Fruit fly (Drosophila melanogaster) whole organism: Measurements from ENCODE around the gene CG45490.
"Not testable (repeated sequence)": the region's sequence is repeated elsewhere in the genome, so short reads cannot be mapped to it uniquely, and the experiment has no call there.

Experiments
- CG8478 ChIP-seq: fragments of >200 bp; optimal IDR thresholded peaks from 2 replicates; lab custom pipeline; 2018; ENCODE audit warnings: inconsistent platforms
- Dll ChIP-seq: fragments of >200 bp; optimal IDR thresholded peaks from 2 replicates; lab custom pipeline; 2017
- EcR ChIP-seq, 2 experiments: fragments of >200 bp; optimal IDR thresholded peaks; 2 replicates each; lab custom pipeline; 2017; ENCODE audit warnings: missing biosample characterization in 2 of 2, missing genetic modification characterization in 2 of 2, missing genetic modification reagents in 2 of 2
- pan ChIP-seq: fragments of >200 bp; optimal IDR thresholded peaks from 2 replicates; lab custom pipeline; 2017
- psq ChIP-seq: fragments of >200 bp; optimal IDR thresholded peaks from 2 replicates; lab custom pipeline; 2017
- usp ChIP-seq: fragments of >200 bp; optimal IDR thresholded peaks from 2 replicates; lab custom pipeline; 2017; ENCODE audit warnings: missing biosample characterization, missing genetic modification characterization, mixed read lengths

DNA sequence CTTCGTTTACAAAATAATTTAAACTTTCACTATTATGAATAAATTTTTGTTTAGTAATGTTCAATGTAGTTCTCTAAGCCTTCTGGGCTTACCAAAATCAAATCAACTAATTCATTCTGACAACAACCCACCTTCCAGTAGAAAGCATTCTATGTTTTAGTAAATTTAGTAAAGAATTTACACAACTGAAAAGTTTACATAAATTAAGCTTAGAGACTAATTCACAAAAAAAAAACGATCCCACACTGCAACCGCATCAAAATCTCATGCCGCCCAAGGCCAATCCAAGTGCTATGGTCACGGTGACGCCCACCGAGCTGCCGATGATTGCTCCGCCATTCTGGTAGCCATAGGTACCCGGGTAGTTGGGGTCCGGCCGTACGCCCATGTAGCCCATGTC lies 10.0 kb upstream of the CG45490 start, which contains the start of gene CG45492:
- TF ChIP-seq EcR (GFP tag; optimal IDR thresholded peaks at IDR 0.05; lab: Kevin White, UChicago); pan; usp (GFP tag; lab: Kevin White, UChicago); psq (lab: Kevin White, UChicago); Dll (lab: Kevin White, UChicago); CG8478 (lab: Kevin White, UChicago): not testable (repeated sequence)
